Fruit fly (Drosophila melanogaster): ENCODE measurements around the gene poe.

poe gene

DNA sequence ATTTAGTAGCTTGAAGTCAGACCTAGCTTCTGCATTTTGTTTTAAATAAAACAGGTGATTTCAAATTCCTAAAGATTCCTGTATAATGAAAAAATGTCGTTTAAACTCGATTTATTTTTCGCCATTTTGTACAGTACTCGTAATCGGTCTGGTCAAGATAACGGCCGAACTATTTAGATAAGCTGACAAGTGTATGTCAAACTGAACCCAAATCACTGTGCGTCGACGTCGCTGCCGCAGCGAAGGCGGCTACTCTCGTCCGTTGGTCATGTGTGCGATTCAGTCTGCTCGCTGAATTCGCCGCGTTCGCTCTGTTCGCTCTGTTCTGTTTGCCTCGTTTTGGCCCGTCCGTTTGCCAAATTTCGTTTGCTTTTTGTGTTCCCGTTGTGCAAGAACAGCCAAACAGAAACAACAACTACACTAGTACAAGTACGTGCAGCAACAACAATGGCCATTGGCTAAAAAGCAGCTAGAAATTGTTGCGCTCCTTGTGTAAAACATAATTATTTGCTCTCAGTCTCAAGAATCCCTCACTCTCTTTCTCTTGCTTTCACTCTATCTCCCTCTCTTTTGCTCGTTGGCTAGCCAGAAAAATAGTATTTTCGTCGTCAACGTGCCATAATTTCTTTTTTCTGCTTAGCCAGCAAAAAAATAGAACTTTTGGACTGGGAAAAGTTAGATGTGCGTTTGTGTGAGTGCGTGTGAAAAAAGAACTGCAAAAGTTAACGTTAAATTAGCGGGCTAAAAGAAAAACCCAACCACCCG is 16.8 kb upstream of the poe start (continued):
- TF ChIP-seq HLHmδ (GFP tag; optimal IDR thresholded peaks at IDR 0.05) (no peak), CG32767 (GFP tag; IDR thresholded peaks at IDR 0.05) (no peak), CG13894 (tag; optimal IDR thresholded peaks at IDR 0.05) (no peak), CG7928 (GFP tag; optimal IDR thresholded peaks at IDR 0.05) (no peak), trh (GFP tag; optimal IDR thresholded peaks at IDR 0.05) (no peak), H15 (GFP tag; IDR thresholded peaks at IDR 0.05) (no peak), wek (GFP tag; optimal IDR thresholded peaks at IDR 0.05) (no peak), CG15696 (tag; optimal IDR thresholded peaks at IDR 0.05) (no peak), CG12219 (GFP tag; optimal IDR thresholded peaks at IDR 0.05) (no peak), CG18476 (GFP tag; optimal IDR thresholded peaks at IDR 0.05) (no peak), Hmr (GFP tag; optimal IDR thresholded peaks at IDR 0.05) (peak; percentile 39), odd (GFP tag; optimal IDR thresholded peaks at IDR 0.05) (no peak), crol (GFP tag; IDR thresholded peaks at IDR 0.05) (no peak), caup (GFP tag; optimal IDR thresholded peaks at IDR 0.05; ENCODE audit: severe bottlenecking) (no peak), Bgb (GFP tag; IDR thresholded peaks at IDR 0.05; ENCODE audit: partially characterized antibody) (peak; percentile 26; the same call in 1 of the 2 replicates), dysf (GFP tag; IDR thresholded peaks at IDR 0.05) (0 out of 3 replicates have a peak, but pooled peaks have one; percentile 23), otp (GFP tag; IDR thresholded peaks at IDR 0.05) (no peak), CG12155 (GFP tag; optimal IDR thresholded peaks at IDR 0.05) (no peak), bsh (GFP tag; optimal IDR thresholded peaks at IDR 0.05) (no peak), dpn (GFP tag; optimal IDR thresholded peaks at IDR 0.05) (no peak), CG9797 (GFP tag; optimal IDR thresholded peaks at IDR 0.05) (no peak), al (GFP tag; IDR thresholded peaks at IDR 0.05) (no peak), CG10274 (GFP tag; optimal IDR thresholded peaks at IDR 0.05) (no peak), Abd-B (GFP tag; optimal IDR thresholded peaks at IDR 0.05) (no peak), vvl (GFP tag; IDR thresholded peaks at IDR 0.05) (peak; percentile 9; the same call in 1 of the 2 replicates), dan (GFP tag; IDR thresholded peaks at IDR 0.05) (no peak), luna (GFP tag; optimal IDR thresholded peaks at IDR 0.05) (no peak), CG13287 (GFP tag; IDR thresholded peaks at IDR 0.05; ENCODE audit: partially characterized antibody) (peak; percentile 45), CG10366 (GFP tag; IDR thresholded peaks at IDR 0.05) (no peak), Rfx (GFP tag; IDR thresholded peaks at IDR 0.05) (no peak)

- TF ChIP-seq Blimp-1 (GFP tag; optimal IDR thresholded peaks at IDR 0.05) (no peak), Asciz (GFP tag; optimal IDR thresholded peaks at IDR 0.05) (no peak), CG3847 (GFP tag; IDR thresholded peaks at IDR 0.05) (0 out of 2 replicates have a peak, but pooled peaks have one; percentile 4), grn (GFP tag; optimal IDR thresholded peaks at IDR 0.05) (no peak), ap (GFP tag; IDR thresholded peaks at IDR 0.05) (no peak), unpg (GFP tag; optimal IDR thresholded peaks at IDR 0.05) (no peak), Elba2 (GFP tag; optimal IDR thresholded peaks at IDR 0.05) (no peak), CG14710 (tag; optimal IDR thresholded peaks at IDR 0.05) (no peak), CG2889 (GFP tag; IDR thresholded peaks at IDR 0.05) (no peak), CG30403 (GFP tag; optimal IDR thresholded peaks at IDR 0.05) (no peak), Ssrp (tag; optimal IDR thresholded peaks at IDR 0.05) (no peak), CG13775 (GFP tag; optimal IDR thresholded peaks at IDR 0.05) (no peak), en (GFP tag; optimal IDR thresholded peaks at IDR 0.05) (no peak), nau (GFP tag; optimal IDR thresholded peaks at IDR 0.05) (no peak), amos (GFP tag; IDR thresholded peaks at IDR 0.05; ENCODE audit: partially characterized antibody) (no peak), CG9932 (GFP tag; IDR thresholded peaks at IDR 0.05) (peak; percentile 29; the same call in 1 of the 2 replicates), CG15073 (GFP tag; optimal IDR thresholded peaks at IDR 0.05) (no peak), gfzf (GFP tag; optimal IDR thresholded peaks at IDR 0.05) (no peak), eve (GFP tag; optimal IDR thresholded peaks at IDR 0.05) (peak in 1 of 2 experiments; percentile 49), CG12744 (GFP tag; optimal IDR thresholded peaks at IDR 0.05) (no peak), ara (GFP tag; IDR thresholded peaks at IDR 0.05) (no peak)
These were observed 16.0 kb upstream of the poe start for dm6 chr2L:8087468-8087789.
